Worm (Caenorhabditis elegans) whole organism, L3 larva: ENCODE measurements around the gene mpst-4.

Source experiments
- aly-2 ChIP-seq: fragments of 150-350 bp; optimal IDR thresholded peaks from 2 replicates; lab custom pipeline; 2014; ENCODE audit warnings: missing biosample characterization, missing genetic modification characterization
- elt-3 ChIP-seq, 3 experiments: fragments of 150-350 bp in 1 of 3; sonication (generic microtip) in 2 of 3; optimal IDR thresholded peaks; 2 replicates in 2 of 3; 4 replicates in 1 of 3; lab custom pipeline; 2014 to 2017; ENCODE audit warnings: missing biosample characterization in 3 of 3, missing genetic modification characterization in 3 of 3
- fkh-10 ChIP-seq: sonication (generic microtip); optimal IDR thresholded peaks from 2 replicates; lab custom pipeline; 2017; ENCODE audit warnings: missing biosample characterization, missing genetic modification reagents, missing genetic modification characterization
- lsy-12 ChIP-seq: sonication (generic microtip); optimal IDR thresholded peaks from 2 replicates; lab custom pipeline; 2016; ENCODE audit warnings: mild to moderate bottlenecking, missing genetic modification characterization, missing compliant biosample characterization
- nhr-237 ChIP-seq: fragments of 150-350 bp; optimal IDR thresholded peaks from 2 replicates; lab custom pipeline; 2014; ENCODE audit warnings: missing biosample characterization, missing genetic modification characterization
- nhr-77 ChIP-seq: fragments of 150-350 bp; optimal IDR thresholded peaks from 2 replicates; lab custom pipeline; 2014; ENCODE audit warnings: missing biosample characterization, missing genetic modification characterization
- pqm-1 ChIP-seq: fragments of 150-350 bp; optimal IDR thresholded peaks from 2 replicates; lab custom pipeline; 2017; ENCODE audit warnings: missing biosample characterization, missing genetic modification characterization, inconsistent platforms
- snpc-4 ChIP-seq: fragments of 150-350 bp; optimal IDR thresholded peaks from 2 replicates; lab custom pipeline; 2014; ENCODE audit warnings: missing biosample characterization, missing genetic modification characterization
- unc-39 ChIP-seq: sonication (generic microtip); optimal IDR thresholded peaks from 4 replicates; lab custom pipeline; 2017; ENCODE audit warnings: missing biosample characterization, missing genetic modification characterization
- unc-62 ChIP-seq: fragments of 150-350 bp; sonication (generic microtip); optimal IDR thresholded peaks from 4 replicates; lab custom pipeline; 2014; ENCODE audit warnings: missing biosample characterization, missing genetic modification reagents, missing genetic modification characterization
- zag-1 ChIP-seq: fragments of 150-350 bp; optimal IDR thresholded peaks from 2 replicates; lab custom pipeline; 2014; ENCODE audit warnings: missing biosample characterization, missing genetic modification characterization
- ztf-11 ChIP-seq: fragments of 150-350 bp; optimal IDR thresholded peaks from 2 replicates; lab custom pipeline; 2014; ENCODE audit warnings: missing biosample characterization, missing genetic modification characterization
- ztf-4 ChIP-seq: fragments of 150-350 bp; optimal IDR thresholded peaks from 2 replicates; lab custom pipeline; 2014; ENCODE audit warnings: missing biosample characterization, missing genetic modification characterization

DNA sequence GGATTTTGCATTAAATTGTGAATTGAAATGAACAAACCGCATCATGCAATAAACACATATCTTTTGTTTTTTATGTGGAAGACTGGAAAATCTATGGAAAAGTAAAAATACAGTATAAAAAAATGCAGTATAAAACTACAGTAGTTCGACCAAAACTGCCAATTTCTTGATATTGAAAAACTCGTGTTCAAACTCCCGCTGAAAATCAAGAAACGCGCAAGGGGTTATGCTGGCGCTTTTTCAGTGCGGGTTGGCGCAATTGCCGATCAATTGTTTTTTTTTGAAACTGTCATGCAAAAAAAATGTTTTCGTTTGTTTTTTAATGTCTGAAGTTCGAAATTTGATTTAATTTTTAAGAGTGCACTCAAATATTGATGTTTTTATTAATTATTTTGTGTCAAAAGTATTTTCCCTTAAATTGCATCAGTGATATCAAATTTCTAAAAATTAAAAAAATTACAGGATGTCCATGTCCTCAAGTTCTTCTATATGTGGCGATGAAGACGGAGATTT lies 11.6 kb downstream of the mpst-4 start, which contains the start of gene dnj-9:
- TF ChIP-seq ztf-11 (tag; lab: Kevin White, UChicago) (no peak), fkh-10 (GFP tag; lab: Kevin White, UChicago) (peak; percentile 77), lsy-12 (peak; percentile 93), zag-1 (tag; lab: Kevin White, UChicago) (peak; percentile 40), elt-3 (tag; optimal IDR thresholded peaks at IDR 0.05; lab: Kevin White, UChicago) (no peak), ztf-4 (tag; lab: Kevin White, UChicago) (peak; percentile 63), unc-62 (GFP tag; lab: Kevin White, UChicago) (peak; percentile 40), unc-39 (tag; lab: Kevin White, UChicago) (no peak), nhr-77 (tag; lab: Kevin White, UChicago) (peak; percentile 29), snpc-4 (tag; lab: Kevin White, UChicago) (peak; percentile 92), aly-2 (tag; lab: Kevin White, UChicago) (no peak), nhr-237 (tag; lab: Kevin White, UChicago) (no peak), pqm-1 (tag; lab: Kevin White, UChicago) (peak; percentile 39)
